Fruit fly (Drosophila melanogaster): ENCODE results near the gene frac.

Gene frac

DNA sequence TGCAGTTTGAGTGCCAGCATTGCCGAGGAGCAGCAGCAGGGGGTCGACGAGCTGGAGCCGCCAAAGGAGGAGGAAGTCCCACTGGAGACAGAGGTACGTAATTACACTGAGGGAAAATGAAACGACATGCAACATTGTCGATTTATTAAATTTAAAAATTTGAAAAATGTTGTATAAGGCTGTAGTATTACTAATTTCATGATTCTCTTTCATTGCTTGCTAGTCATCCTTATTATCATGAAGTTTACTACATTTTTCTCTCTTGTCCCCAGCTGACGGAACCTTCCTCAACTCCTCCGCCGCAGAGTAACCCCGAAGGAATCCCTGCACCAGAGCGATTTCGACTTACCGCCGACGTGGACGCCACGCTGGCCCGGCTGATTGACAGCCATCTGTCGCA lies 41.0 kb downstream of the frac start:
- TF ChIP-seq bab1 (GFP tag; optimal IDR thresholded peaks at IDR 0.05) (no peak), CG7101 (tag; optimal IDR thresholded peaks at IDR 0.05) (no peak), toe (GFP tag; optimal IDR thresholded peaks at IDR 0.05) (no peak), CG33017 (tag; optimal IDR thresholded peaks at IDR 0.05) (no peak), Clk (GFP tag; optimal IDR thresholded peaks at IDR 0.05) (no peak), CG12768 (GFP tag; optimal IDR thresholded peaks at IDR 0.05) (no peak), tj (GFP tag; optimal IDR thresholded peaks at IDR 0.05) (no peak), cnc (optimal IDR thresholded peaks at IDR 0.05) (no peak), Hr96 (GFP tag; optimal IDR thresholded peaks at IDR 0.05) (no peak), CG1620 (GFP tag; optimal IDR thresholded peaks at IDR 0.05) (no peak), pad (GFP tag; optimal IDR thresholded peaks at IDR 0.05) (no peak), kay (GFP tag; ENCODE audit: borderline replicate concordance) (no peak)

DNA sequence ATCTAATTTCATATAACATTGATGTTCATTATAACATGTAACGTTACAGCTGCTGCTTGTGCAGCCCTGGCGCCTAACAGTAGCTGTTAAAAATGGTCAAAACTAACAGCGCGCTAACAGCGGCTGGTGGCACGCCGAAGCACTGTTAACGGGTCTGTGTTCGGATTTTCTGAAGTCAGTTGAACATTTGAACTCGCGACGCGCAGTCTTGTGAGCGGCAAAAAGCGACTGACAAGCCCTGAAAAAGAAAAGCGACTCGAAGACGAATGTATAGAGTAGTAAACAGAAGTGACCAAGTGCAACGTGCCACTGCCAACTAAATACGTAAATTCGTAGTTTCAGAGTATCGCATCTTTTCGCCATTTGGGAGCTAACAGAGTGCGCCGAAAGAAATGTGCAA lies 42.5 kb downstream of the frac start:
- TF ChIP-seq cnc (optimal IDR thresholded peaks at IDR 0.05) (no peak), CG12768 (GFP tag; optimal IDR thresholded peaks at IDR 0.05) (no peak), CG14711 (tag; optimal IDR thresholded peaks at IDR 0.05) (no peak), CG7101 (tag; optimal IDR thresholded peaks at IDR 0.05) (no peak), Mnt (GFP tag; optimal IDR thresholded peaks at IDR 0.05) (no peak), CG5204 (GFP tag; optimal IDR thresholded peaks at IDR 0.05) (no peak), Clk (GFP tag; optimal IDR thresholded peaks at IDR 0.05) (no peak), toe (GFP tag; optimal IDR thresholded peaks at IDR 0.05) (no peak), ovo (GFP tag; optimal IDR thresholded peaks at IDR 0.05) (no peak), Hr96 (GFP tag; optimal IDR thresholded peaks at IDR 0.05) (no peak), CG7045 (GFP tag; optimal IDR thresholded peaks at IDR 0.05) (no peak), tj (GFP tag; optimal IDR thresholded peaks at IDR 0.05) (no peak), CG1620 (GFP tag; optimal IDR thresholded peaks at IDR 0.05) (no peak)

- no peak for TF ChIP-seq CG33017 (tag; optimal IDR thresholded peaks at IDR 0.05)
- TF ChIP-seq Clk (GFP tag; optimal IDR thresholded peaks at IDR 0.05), result no peak
- no peak for TF ChIP-seq CG7045 (GFP tag; optimal IDR thresholded peaks at IDR 0.05)
- no peak for TF ChIP-seq kay (GFP tag; ENCODE audit: borderline replicate concordance)
- TF ChIP-seq pad (GFP tag; optimal IDR thresholded peaks at IDR 0.05), result no peak
- no peak for TF ChIP-seq CG11617 (GFP tag; optimal IDR thresholded peaks at IDR 0.05)
- no peak for TF ChIP-seq Mnt (GFP tag; optimal IDR thresholded peaks at IDR 0.05)
- no peak for TF ChIP-seq tj (GFP tag; optimal IDR thresholded peaks at IDR 0.05)
- no peak for TF ChIP-seq toe (GFP tag; optimal IDR thresholded peaks at IDR 0.05)
- TF ChIP-seq Hr96 (GFP tag; optimal IDR thresholded peaks at IDR 0.05), result no peak
- no peak for TF ChIP-seq CG1620 (GFP tag; optimal IDR thresholded peaks at IDR 0.05)
- no peak for TF ChIP-seq cnc (optimal IDR thresholded peaks at IDR 0.05)
- TF ChIP-seq CG5204 (GFP tag; optimal IDR thresholded peaks at IDR 0.05), result no peak
- no peak for TF ChIP-seq Crg-1 (GFP tag; optimal IDR thresholded peaks at IDR 0.05)
- TF ChIP-seq bab1 (GFP tag; optimal IDR thresholded peaks at IDR 0.05), result no peak
- TF ChIP-seq cic (GFP tag; optimal IDR thresholded peaks at IDR 0.05), result no peak
- TF ChIP-seq CG14711 (tag; optimal IDR thresholded peaks at IDR 0.05), result no peak
- no peak for TF ChIP-seq ovo (GFP tag; optimal IDR thresholded peaks at IDR 0.05)
- TF ChIP-seq CG12768 (GFP tag; optimal IDR thresholded peaks at IDR 0.05), result no peak
- no peak for TF ChIP-seq CG7101 (tag; optimal IDR thresholded peaks at IDR 0.05)
Observed at dm6 chr3L:7606336-7607001, 44.1 kb downstream of the frac start.

dm6 chr3L:7610522-7610921 lies 48.1 kb downstream of the frac start:
- TF ChIP-seq tj (GFP tag; optimal IDR thresholded peaks at IDR 0.05) (no peak), Hr96 (GFP tag; optimal IDR thresholded peaks at IDR 0.05) (no peak), CG7045 (GFP tag; optimal IDR thresholded peaks at IDR 0.05) (no peak), CG5204 (GFP tag; optimal IDR thresholded peaks at IDR 0.05) (no peak), bab1 (GFP tag; optimal IDR thresholded peaks at IDR 0.05) (no peak), CG7101 (tag; optimal IDR thresholded peaks at IDR 0.05) (no peak), CG14711 (tag; optimal IDR thresholded peaks at IDR 0.05) (no peak), toe (GFP tag; optimal IDR thresholded peaks at IDR 0.05) (no peak)

- no peak for TF ChIP-seq cic (GFP tag; optimal IDR thresholded peaks at IDR 0.05)
- TF ChIP-seq bab1 (GFP tag; optimal IDR thresholded peaks at IDR 0.05), result no peak
- TF ChIP-seq CG12768 (GFP tag; optimal IDR thresholded peaks at IDR 0.05), result no peak
- no peak for TF ChIP-seq ovo (GFP tag; optimal IDR thresholded peaks at IDR 0.05)
- TF ChIP-seq Clk (GFP tag; optimal IDR thresholded peaks at IDR 0.05), result no peak
- TF ChIP-seq CG7045 (GFP tag; optimal IDR thresholded peaks at IDR 0.05), result no peak
- TF ChIP-seq CG11617 (GFP tag; optimal IDR thresholded peaks at IDR 0.05), result no peak
- no peak for TF ChIP-seq Mnt (GFP tag; optimal IDR thresholded peaks at IDR 0.05)
Observed at dm6 chr3L:7611229-7611628, 48.8 kb downstream of the frac start.

DNA sequence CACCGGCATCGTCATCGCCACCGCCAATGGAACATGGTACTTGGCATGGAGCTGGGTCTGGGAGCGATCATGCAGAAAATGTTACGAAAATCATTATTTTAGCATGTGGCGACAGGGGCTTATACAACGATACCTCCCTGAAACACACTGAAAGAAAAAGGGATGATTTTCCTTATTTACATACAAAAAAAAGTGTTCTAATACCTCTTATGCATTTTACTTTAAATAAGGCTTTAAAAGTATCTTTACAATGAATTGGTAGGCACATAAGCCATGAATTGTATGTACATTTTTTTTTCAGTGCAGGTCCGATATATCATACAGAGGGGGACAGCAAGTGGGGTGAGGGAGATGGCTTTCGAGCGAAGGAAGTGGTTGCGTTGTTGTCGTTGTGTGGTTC lies 51.8 kb downstream of the frac start:
- TF ChIP-seq CG1620 (GFP tag; optimal IDR thresholded peaks at IDR 0.05) (no peak), bab1 (GFP tag; optimal IDR thresholded peaks at IDR 0.05) (no peak), CG11617 (GFP tag; optimal IDR thresholded peaks at IDR 0.05) (no peak), cic (GFP tag; optimal IDR thresholded peaks at IDR 0.05) (no peak), kay (GFP tag; ENCODE audit: borderline replicate concordance) (no peak), Crg-1 (GFP tag; optimal IDR thresholded peaks at IDR 0.05) (no peak), CG14711 (tag; optimal IDR thresholded peaks at IDR 0.05) (no peak), cnc (optimal IDR thresholded peaks at IDR 0.05) (no peak), CG7101 (tag; optimal IDR thresholded peaks at IDR 0.05) (no peak), Mnt (GFP tag; optimal IDR thresholded peaks at IDR 0.05) (no peak), CG5204 (GFP tag; optimal IDR thresholded peaks at IDR 0.05) (no peak), Clk (GFP tag; optimal IDR thresholded peaks at IDR 0.05) (no peak), pad (GFP tag; optimal IDR thresholded peaks at IDR 0.05) (no peak), toe (GFP tag; optimal IDR thresholded peaks at IDR 0.05) (no peak), CG12768 (GFP tag; optimal IDR thresholded peaks at IDR 0.05) (no peak), CG33017 (tag; optimal IDR thresholded peaks at IDR 0.05) (no peak)

All from whole organism, adult.